Worm (Caenorhabditis elegans) whole organism, L4 larva: ENCODE data around the gene pod-1.

Source experiments
- D1046.2 ChIP-seq: fragments of 200-800 bp; sonication (Bioruptor generic); IDR thresholded peaks from 2 replicates; pipeline ENCODE4 v1.3.6; 2022; ENCODE audit warnings: missing genetic modification characterization, missing compliant biosample characterization
- F10B5.3 ChIP-seq: sonication (generic microtip); optimal IDR thresholded peaks from 2 replicates; lab custom pipeline; 2016; ENCODE audit warnings: mild to moderate bottlenecking, missing genetic modification characterization, missing compliant biosample characterization
- F37D6.2 ChIP-seq: sonication (generic microtip); optimal IDR thresholded peaks from 2 replicates; lab custom pipeline; 2016; ENCODE audit warnings: mild to moderate bottlenecking, missing genetic modification characterization, missing compliant biosample characterization
- F49E8.2 ChIP-seq: sonication (generic microtip); optimal IDR thresholded peaks from 2 replicates; lab custom pipeline; 2016; ENCODE audit warnings: missing compliant biosample characterization, mild to moderate bottlenecking, missing genetic modification characterization, borderline replicate concordance
- Y105C5A.15 ChIP-seq: fragments of 200-800 bp; sonication (Bioruptor generic); IDR thresholded peaks from 2 replicates; pipeline ENCODE4 v1.3.6; 2022; ENCODE audit warnings: missing genetic modification characterization, missing compliant biosample characterization
- Y75B8A.6 ChIP-seq: fragments of 200-800 bp; sonication (Bioruptor generic); IDR thresholded peaks from 2 replicates; pipeline ENCODE4 v1.3.6; 2022; ENCODE audit warnings: missing genetic modification reagents, missing genetic modification characterization, missing compliant biosample characterization
- aha-1 ChIP-seq: fragments of 150-350 bp; peaks from one replicate; lab custom pipeline; 2014; ENCODE audit warnings: missing biosample characterization, missing genetic modification characterization
- aly-2 ChIP-seq: sonication (generic microtip); optimal IDR thresholded peaks from 2 replicates; lab custom pipeline; 2018; ENCODE audit warnings: missing biosample characterization, missing genetic modification characterization
- ama-1 ChIP-seq: fragments of 150-350 bp; optimal IDR thresholded peaks from 2 replicates; lab custom pipeline; 2014; ENCODE audit warnings: inconsistent platforms, mixed read lengths
- ceh-32 ChIP-seq: sonication (generic microtip); optimal IDR thresholded peaks from 2 replicates; lab custom pipeline; 2016; ENCODE audit warnings: mild to moderate bottlenecking, missing genetic modification characterization, missing compliant biosample characterization; ENCODE audit not compliant: poor library complexity
- ceh-62 ChIP-seq: sonication (generic microtip); optimal IDR thresholded peaks from 2 replicates; lab custom pipeline; 2017; ENCODE audit warnings: missing biosample characterization, missing genetic modification characterization
- ces-1 ChIP-seq: fragments of 150-350 bp; sonication (generic microtip); optimal IDR thresholded peaks from 4 replicates; lab custom pipeline; 2014; ENCODE audit warnings: missing biosample characterization, missing genetic modification reagents, missing genetic modification characterization
- ctbp-1 ChIP-seq: fragments of 200-800 bp; sonication (Bioruptor generic); IDR thresholded peaks from 2 replicates; pipeline ENCODE4 v1.3.6; 2022; ENCODE audit warnings: missing genetic modification reagents, missing genetic modification characterization, missing compliant biosample characterization
- daf-19 ChIP-seq: fragments of 200-800 bp; sonication (Bioruptor generic); conservative IDR thresholded peaks from 2 replicates; pipeline ENCODE4 v1.3.6; 2022; ENCODE audit warnings: missing genetic modification characterization, missing compliant biosample characterization
- hif-1 ChIP-seq, 2 experiments: sonication (generic microtip); optimal IDR thresholded peaks; 2 replicates each; lab custom pipeline; 2016 to 2017; ENCODE audit warnings: missing compliant biosample characterization in 2 of 2, missing genetic modification characterization in 2 of 2, missing genetic modification reagents in 2 of 2, missing genotype in 2 of 2, mild to moderate bottlenecking in 1 of 2
- hlh-11 ChIP-seq: fragments of 200-800 bp; sonication (Bioruptor generic); optimal IDR thresholded peaks from 2 replicates; lab custom pipeline; 2018; ENCODE audit warnings: mild to moderate bottlenecking, missing genetic modification characterization, missing compliant biosample characterization
- hlh-30 ChIP-seq: sonication (generic microtip); optimal IDR thresholded peaks from 2 replicates; lab custom pipeline; 2017; ENCODE audit warnings: antibody characterized with exemption, mild to moderate bottlenecking, missing genetic modification characterization, missing compliant biosample characterization; ENCODE audit not compliant: insufficient read depth
- lim-7 ChIP-seq: fragments of 200-800 bp; sonication (Bioruptor generic); IDR thresholded peaks from 2 replicates; pipeline ENCODE4 v1.3.6; 2022; ENCODE audit warnings: missing genetic modification characterization, missing compliant biosample characterization
- lin-29 ChIP-seq: fragments of 200-800 bp; sonication (Bioruptor generic); IDR thresholded peaks from 2 replicates; pipeline ENCODE4 v1.3.6; 2022; ENCODE audit warnings: missing genetic modification reagents, missing genetic modification characterization, missing compliant biosample characterization
- lsy-2 ChIP-seq, 2 experiments: fragments of 150-350 bp in 1 of 2; sonication (generic microtip) in 1 of 2; optimal IDR thresholded peaks; 2 replicates each; lab custom pipeline; 2014 to 2017; ENCODE audit warnings: missing biosample characterization in 2 of 2, missing genetic modification characterization in 2 of 2
- mdl-1 ChIP-seq, 2 experiments: fragments of 150-350 bp in 1 of 2; sonication (generic microtip) in 1 of 2; optimal IDR thresholded peaks; 2 replicates each; lab custom pipeline; 2014 to 2017; ENCODE audit warnings: missing biosample characterization in 2 of 2, missing genetic modification characterization in 2 of 2
- mdt-29 ChIP-seq: fragments of 200-800 bp; sonication (Bioruptor generic); IDR thresholded peaks from 2 replicates; pipeline ENCODE4 v1.3.6; 2022; ENCODE audit warnings: missing genetic modification reagents, missing genetic modification characterization, missing compliant biosample characterization
- mep-1 ChIP-seq: fragments of 150-350 bp; sonication (generic microtip); optimal IDR thresholded peaks from 3 replicates; lab custom pipeline; 2014; ENCODE audit warnings: missing biosample characterization, missing genetic modification characterization
- mxl-2 ChIP-seq: fragments of 200-800 bp; sonication (Bioruptor generic); conservative IDR thresholded peaks from 2 replicates; pipeline ENCODE4 v1.3.6; 2022; ENCODE audit warnings: missing genetic modification reagents, missing genetic modification characterization, missing compliant biosample characterization
- nhr-10 ChIP-seq: fragments of 150-350 bp; optimal IDR thresholded peaks from 2 replicates; lab custom pipeline; 2014; ENCODE audit warnings: missing biosample characterization, missing genetic modification characterization
- nhr-237 ChIP-seq: sonication (generic microtip); optimal IDR thresholded peaks from 2 replicates; lab custom pipeline; 2017; ENCODE audit warnings: missing biosample characterization, missing genetic modification characterization
- nhr-28 ChIP-seq: fragments of 150-350 bp; optimal IDR thresholded peaks from 2 replicates; lab custom pipeline; 2014; ENCODE audit warnings: missing biosample characterization, missing genetic modification characterization
- nhr-42 ChIP-seq: fragments of 200-800 bp; sonication (Bioruptor generic); IDR thresholded peaks from 2 replicates; pipeline ENCODE4 v1.3.6; 2022; ENCODE audit warnings: missing genetic modification characterization, missing compliant biosample characterization
- nhr-6 ChIP-seq: fragments of 150-350 bp; optimal IDR thresholded peaks from 2 replicates; lab custom pipeline; 2014; ENCODE audit warnings: missing biosample characterization, missing genetic modification characterization
- pqm-1 ChIP-seq: sonication (generic microtip); optimal IDR thresholded peaks from 2 replicates; lab custom pipeline; 2017; ENCODE audit warnings: missing biosample characterization, missing genetic modification characterization
- set-16 ChIP-seq: fragments of 200-800 bp; sonication (Bioruptor generic); IDR thresholded peaks from 2 replicates; pipeline ENCODE4 v1.3.6; 2022; ENCODE audit warnings: missing genetic modification reagents, missing genetic modification characterization, missing compliant biosample characterization
- skn-1 ChIP-seq: fragments of 150-350 bp; optimal IDR thresholded peaks from 2 replicates; lab custom pipeline; 2014; ENCODE audit warnings: missing biosample characterization, missing genetic modification characterization
- tra-1 ChIP-seq: fragments of 200-800 bp; sonication (Bioruptor generic); IDR thresholded peaks from 2 replicates; pipeline ENCODE4 v1.3.6; 2022; ENCODE audit warnings: missing genetic modification reagents, missing genetic modification characterization, missing compliant biosample characterization
- unc-62 ChIP-seq, 3 experiments: fragments of 150-350 bp in 1 of 3; sonication (generic microtip); optimal IDR thresholded peaks in 2 of 3; peaks in 1 of 3; 1 replicate in 1 of 3; 2 replicates in 2 of 3; lab custom pipeline; 2014 to 2017; ENCODE audit warnings: missing biosample characterization in 3 of 3, missing genetic modification characterization in 3 of 3, missing genetic modification reagents in 3 of 3, missing genotype in 1 of 3
- zfp-2 ChIP-seq: sonication (generic microtip); optimal IDR thresholded peaks from 2 replicates; lab custom pipeline; 2016; ENCODE audit warnings: mild to moderate bottlenecking, missing genetic modification characterization, missing compliant biosample characterization
- zip-2 ChIP-seq: fragments of 150-350 bp; optimal IDR thresholded peaks from 2 replicates; lab custom pipeline; 2014; ENCODE audit warnings: missing biosample characterization, missing genetic modification characterization
- ztf-7 ChIP-seq: fragments of 150-350 bp; optimal IDR thresholded peaks from 2 replicates; lab custom pipeline; 2014; ENCODE audit warnings: missing biosample characterization, missing genetic modification characterization

Gene pod-1

DNA sequence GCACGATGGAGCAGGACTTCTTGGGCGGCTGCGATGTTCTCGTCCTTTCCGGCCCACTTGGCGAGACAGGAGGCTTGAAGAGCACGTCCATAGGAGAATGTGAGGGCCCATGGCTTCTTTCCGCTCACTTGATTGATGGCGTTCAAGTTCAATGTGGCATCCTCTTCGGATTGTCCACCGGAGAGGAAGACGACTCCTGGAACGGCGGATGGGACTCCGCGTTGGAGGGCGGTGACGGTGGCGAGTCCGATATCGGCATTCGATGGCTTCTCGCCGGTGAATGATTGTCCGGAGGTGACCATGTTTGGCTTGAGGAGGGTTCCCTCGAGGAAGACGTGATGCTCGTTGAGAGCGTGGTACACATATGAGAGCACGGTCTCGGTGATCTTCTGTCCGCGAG is 39.7 kb upstream of the pod-1 start:
- TF ChIP-seq lim-7 (no peak), ctbp-1 (GFP tag; lab: Robert Waterston, UW) (0 out of 2 replicates have a peak, but pooled peaks have one; percentile 49), mxl-2 (GFP tag; lab: Robert Waterston, UW) (no peak), set-16 (peak; percentile 84), F37D6.2 (no peak)

DNA sequence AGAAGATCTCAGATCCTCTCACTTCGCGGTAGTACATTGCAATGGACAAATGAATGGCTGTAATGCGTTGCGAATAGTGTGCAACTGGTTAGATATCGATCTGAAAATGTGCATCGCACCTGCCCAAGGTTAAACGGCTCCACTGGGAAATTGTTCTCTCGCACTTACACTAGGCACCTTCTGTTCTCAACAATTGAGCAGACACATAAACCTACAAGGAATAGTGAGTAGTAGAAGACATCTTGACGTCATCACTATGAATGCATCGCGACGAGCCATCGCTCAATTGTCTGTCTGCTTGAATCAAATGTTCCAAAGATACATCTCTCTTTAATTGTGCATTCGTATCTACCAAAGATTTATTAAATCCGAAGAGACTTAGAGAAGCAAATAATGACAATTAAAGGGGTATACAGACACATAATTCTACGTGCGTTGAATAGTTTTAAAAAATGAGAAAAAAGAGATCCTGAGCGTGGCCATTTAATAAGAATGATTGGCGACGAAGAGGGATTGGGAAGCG is 39.1 kb upstream of the pod-1 start, which contains the start of gene T05D4.2:
TSS of gene T05D4.2 (minus strand) at position 83 of the 523 bp plus-strand sequence.
- peak; percentile 11 for TF ChIP-seq hlh-11 (tag; lab: Kevin White, UChicago)
- TF ChIP-seq ctbp-1 (GFP tag; lab: Robert Waterston, UW), result 0 out of 2 replicates have a peak, but pooled peaks have one; percentile 39
- TF ChIP-seq D1046.2 (GFP tag; lab: Robert Waterston, UW), result 0 out of 2 replicates have a peak, but pooled peaks have one; percentile 23
- TF ChIP-seq nhr-42 (GFP tag; lab: Robert Waterston, UW), result no peak
- peak; percentile 57 for TF ChIP-seq ama-1 (lab: Kevin White, UChicago)
- peak; percentile 8 for TF ChIP-seq mep-1
- TF ChIP-seq ceh-32 (tag; lab: Kevin White, UChicago), result no peak
- TF ChIP-seq lsy-2 (tag; optimal IDR thresholded peaks at IDR 0.05; lab: Kevin White, UChicago), result peak in 1 of 2 experiments; percentile 59
- TF ChIP-seq nhr-10, result no peak
- TF ChIP-seq skn-1 (tag; lab: Kevin White, UChicago), result no peak
- no peak for TF ChIP-seq tra-1
- 0 out of 2 replicates have a peak, but pooled peaks have one; percentile 49 for TF ChIP-seq daf-19
- peak in 1 of 2 experiments; percentile 97 for TF ChIP-seq unc-62 (GFP tag; optimal IDR thresholded peaks at IDR 0.05 in 1 of 2; lab: Kevin White, UChicago)
- no peak for TF ChIP-seq unc-62 (tag; optimal IDR thresholded peaks at IDR 0.05; lab: Kevin White, UChicago)
- TF ChIP-seq lin-29 (GFP tag; lab: Robert Waterston, UW), result no peak

DNA sequence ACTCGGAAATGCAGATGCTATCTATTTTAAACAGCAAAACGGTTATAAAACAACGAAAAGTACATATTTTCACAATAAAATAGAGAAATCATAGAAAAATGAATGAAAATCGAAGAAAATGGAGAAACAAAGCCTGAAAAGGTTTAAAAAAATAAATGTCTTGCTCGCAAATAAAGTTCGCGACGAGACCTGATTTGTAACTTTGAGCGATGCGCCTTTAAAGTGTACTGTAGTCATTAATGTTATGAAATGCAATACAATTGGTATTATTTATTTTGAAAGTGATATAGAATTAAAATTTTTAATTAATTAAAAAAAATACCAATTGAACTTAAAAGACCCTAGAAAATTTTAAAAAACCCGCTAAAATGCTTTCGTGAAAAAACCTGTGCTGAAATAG is 37.3 kb upstream of the pod-1 start:
- TF ChIP-seq ama-1 (lab: Kevin White, UChicago), result no peak
- no peak for TF ChIP-seq F49E8.2 (tag; lab: Kevin White, UChicago)
- no peak for TF ChIP-seq mdl-1 (tag; optimal IDR thresholded peaks at IDR 0.05; lab: Kevin White, UChicago)
- no peak for TF ChIP-seq pqm-1 (tag; lab: Kevin White, UChicago)
- TF ChIP-seq ceh-62, result no peak
- TF ChIP-seq zfp-2, result no peak
- TF ChIP-seq mep-1, result no peak
- TF ChIP-seq aha-1 (tag; lab: Kevin White, UChicago), result peak; percentile 2

DNA sequence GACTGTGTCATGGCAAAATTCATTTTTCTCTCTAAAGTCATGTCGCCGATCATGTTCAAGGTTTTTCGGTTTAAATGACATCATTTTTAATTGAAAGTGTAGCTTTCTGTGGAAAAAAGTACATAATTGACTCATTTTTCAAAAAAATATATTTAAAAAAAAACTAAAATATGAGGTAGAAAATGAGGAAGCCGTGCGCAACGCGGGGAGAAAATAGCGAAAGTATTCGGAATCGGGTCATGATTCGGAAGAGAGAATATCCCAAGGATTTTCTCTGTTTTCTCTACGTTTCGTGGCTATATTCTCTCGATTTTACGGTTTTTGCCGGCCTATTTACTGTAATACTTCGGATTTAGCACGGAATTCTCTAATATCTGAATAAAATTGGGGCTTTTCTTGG is 36.8 kb upstream of the pod-1 start:
- TF ChIP-seq Y105C5A.15 (GFP tag; lab: Robert Waterston, UW), result no peak
- TF ChIP-seq zip-2 (tag; lab: Kevin White, UChicago), result no peak
- TF ChIP-seq nhr-6, result no peak
- no peak for TF ChIP-seq D1046.2 (GFP tag; lab: Robert Waterston, UW)
- no peak for TF ChIP-seq aly-2 (tag; lab: Kevin White, UChicago)
- TF ChIP-seq aha-1 (tag; lab: Kevin White, UChicago), result no peak
- TF ChIP-seq hif-1 (tag; optimal IDR thresholded peaks at IDR 0.05; lab: Kevin White, UChicago), result no peak
- TF ChIP-seq F10B5.3, result no peak
- TF ChIP-seq nhr-237 (tag; lab: Kevin White, UChicago), result no peak

DNA sequence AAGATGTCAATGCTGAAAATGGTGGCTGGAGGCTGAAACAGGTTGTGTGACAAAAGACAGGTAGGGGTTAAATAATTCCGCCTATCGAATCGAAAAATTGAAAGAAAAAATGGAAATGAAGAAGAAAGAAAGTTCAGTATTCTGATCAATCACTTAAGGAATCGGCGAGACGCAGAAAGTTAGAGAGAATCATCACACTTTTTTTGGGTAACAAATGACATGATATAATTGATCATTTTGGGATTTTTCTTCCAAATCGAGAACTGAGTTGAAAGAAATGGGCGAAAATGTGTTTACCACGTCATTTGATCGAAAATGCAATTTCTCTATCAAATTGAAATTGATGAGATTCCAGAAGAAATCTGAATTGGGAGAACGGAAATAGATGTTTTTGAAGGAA is 32.1 kb upstream of the pod-1 start:
- TF ChIP-seq ces-1 (GFP tag; lab: Kevin White, UChicago), result no peak
- TF ChIP-seq aha-1 (tag; lab: Kevin White, UChicago), result peak; percentile 84
- TF ChIP-seq mdt-29 (GFP tag; lab: Robert Waterston, UW), result 0 out of 2 replicates have a peak, but pooled peaks have one; percentile 8
- TF ChIP-seq ceh-62, result no peak
- peak; percentile 39 for TF ChIP-seq hlh-30 (tag; lab: Kevin White, UChicago)
- TF ChIP-seq ztf-7 (tag; lab: Kevin White, UChicago), result no peak
- TF ChIP-seq hlh-11 (tag; lab: Kevin White, UChicago), result peak; percentile 10
- TF ChIP-seq Y75B8A.6 (GFP tag; lab: Robert Waterston, UW), result no peak
- peak; percentile 10 for TF ChIP-seq nhr-28 (tag; lab: Kevin White, UChicago)
